Worm (Caenorhabditis elegans) whole organism, early embryonic: ENCODE measurements around the gene C27C12.4.

Experiments
- ama-1 ChIP-seq: fragments of 150-350 bp; optimal IDR thresholded peaks from 2 replicates; lab custom pipeline; 2014
- tbx-37 ChIP-seq: fragments of 200-800 bp; sonication (Bioruptor generic); conservative IDR thresholded peaks from 2 replicates; pipeline ENCODE4 v1.3.6; 2022; ENCODE audit warnings: missing genetic modification reagents, missing genetic modification characterization, missing compliant biosample characterization

- TF ChIP-seq ama-1: no peak
- TF ChIP-seq tbx-37 (GFP tag; lab: Robert Waterston, UW): 0 out of 2 replicates have a peak, but pooled peaks have one; percentile 16
Measured at ce11 chrX:14818464-14819259, 35.2 kb upstream of the C27C12.4 start, which contains the start of gene epn-1.
